Fruit fly (Drosophila melanogaster) whole organism, embryonic: ENCODE data around the gene CG2663.

Source experiments
- Atf3 ChIP-seq: fragments of 200-800 bp; sonication (Bioruptor generic); optimal IDR thresholded peaks from 3 replicates; lab custom pipeline; 2016; ENCODE audit warnings: missing biosample characterization, missing genetic modification characterization
- Atf6 ChIP-seq: fragments of 200-800 bp; sonication (Bioruptor generic); IDR thresholded peaks from 2 replicates; pipeline ENCODE4 v1.3.6; 2022; ENCODE audit warnings: missing biosample characterization, missing genetic modification characterization
- B-H1 ChIP-seq: fragments of 200-800 bp; sonication (Bioruptor generic); IDR thresholded peaks from 3 replicates; pipeline ENCODE4 v1.3.6; 2022; ENCODE audit warnings: missing biosample characterization, missing genetic modification characterization
- CG10209 ChIP-seq: fragments of 200-800 bp; sonication (Bioruptor generic); optimal IDR thresholded peaks from 3 replicates; lab custom pipeline; 2017; ENCODE audit warnings: missing biosample characterization, mild to moderate bottlenecking, missing genetic modification characterization, missing genetic modification reagents
- CG10267 ChIP-seq: fragments of 200-800 bp; sonication (Bioruptor generic); optimal IDR thresholded peaks from 2 replicates; lab custom pipeline; 2018; ENCODE audit warnings: missing biosample characterization, mild to moderate bottlenecking, missing genetic modification characterization, moderate library complexity
- CG12071 ChIP-seq: fragments of 200-800 bp; sonication (Bioruptor generic); optimal IDR thresholded peaks from 3 replicates; lab custom pipeline; 2018; ENCODE audit warnings: missing biosample characterization, mild to moderate bottlenecking, missing genetic modification characterization
- CG14667 ChIP-seq: fragments of 200-800 bp; sonication (Bioruptor generic); IDR thresholded peaks from 2 replicates; pipeline ENCODE4 v1.3.6; 2022; ENCODE audit warnings: missing biosample characterization, missing genetic modification characterization
- CG14860 ChIP-seq: fragments of 200-800 bp; sonication (Bioruptor generic); IDR thresholded peaks from 3 replicates; pipeline ENCODE4 v1.3.6; 2022; ENCODE audit warnings: missing biosample characterization, missing genetic modification characterization; ENCODE audit not compliant: partially characterized antibody
- CG15696 ChIP-seq: fragments of 200-800 bp; sonication (Bioruptor generic); optimal IDR thresholded peaks from 2 replicates; lab custom pipeline; 2019; ENCODE audit warnings: missing biosample characterization, mild to moderate bottlenecking, missing genetic modification characterization, moderate library complexity
- CG3281 ChIP-seq: fragments of 200-800 bp; sonication (Bioruptor generic); optimal IDR thresholded peaks from 3 replicates; lab custom pipeline; 2017; ENCODE audit warnings: missing biosample characterization, mild to moderate bottlenecking, missing genetic modification characterization
- CG34422 ChIP-seq: fragments of 200-800 bp; sonication (Bioruptor generic); IDR thresholded peaks from 3 replicates; pipeline ENCODE4 v1.3.6; 2022; ENCODE audit warnings: missing biosample characterization, missing genetic modification characterization
- CG42726 ChIP-seq: fragments of 200-800 bp; sonication (Bioruptor generic); IDR thresholded peaks from 2 replicates; pipeline ENCODE4 v1.3.6; 2022; ENCODE audit warnings: missing biosample characterization, missing genetic modification characterization; ENCODE audit not compliant: partially characterized antibody
- CG8478 ChIP-seq: fragments of >200 bp; optimal IDR thresholded peaks from 2 replicates; lab custom pipeline; 2018
- CHES-1-like ChIP-seq: fragments of 200-800 bp; sonication (Bioruptor generic); optimal IDR thresholded peaks from 2 replicates; lab custom pipeline; 2016; ENCODE audit warnings: missing biosample characterization, missing genetic modification characterization
- E2f2 ChIP-seq: fragments of 200-800 bp; sonication (Bioruptor generic); IDR thresholded peaks from 2 replicates; pipeline ENCODE4 v1.3.6; 2022; ENCODE audit warnings: missing biosample characterization, missing genetic modification characterization
- Fer2 ChIP-seq: fragments of 200-800 bp; sonication (Bioruptor generic); optimal IDR thresholded peaks from 2 replicates; lab custom pipeline; 2018; ENCODE audit warnings: missing biosample characterization, mild to moderate bottlenecking, missing genetic modification characterization, moderate library complexity
- GATAe ChIP-seq: fragments of 200-800 bp; sonication (Bioruptor generic); conservative IDR thresholded peaks from 2 replicates; pipeline ENCODE4 v1.3.6; 2022; ENCODE audit warnings: missing biosample characterization, missing genetic modification characterization
- HLH4C ChIP-seq: fragments of 200-800 bp; sonication (Bioruptor generic); IDR thresholded peaks from 3 replicates; pipeline ENCODE4 v1.3.6; 2022; ENCODE audit warnings: missing biosample characterization, missing genetic modification characterization; ENCODE audit not compliant: partially characterized antibody
- Lpt ChIP-seq: fragments of >200 bp; optimal IDR thresholded peaks from 2 replicates; lab custom pipeline; 2018; ENCODE audit warnings: missing biosample characterization, missing genetic modification characterization
- Med ChIP-seq: fragments of 200-800 bp; sonication (Bioruptor generic); peaks from one replicate; lab custom pipeline; 2016; ENCODE audit warnings: missing biosample characterization, missing genetic modification characterization, mild to moderate bottlenecking, inconsistent platforms, moderate library complexity
- Oli ChIP-seq: fragments of 200-800 bp; sonication (Bioruptor generic); optimal IDR thresholded peaks from 2 replicates; lab custom pipeline; 2018; ENCODE audit warnings: missing biosample characterization, mild to moderate bottlenecking, missing genetic modification characterization, moderate library complexity
- Pdp1 ChIP-seq, 2 experiments: fragments of 200-800 bp; sonication (Bioruptor generic); optimal IDR thresholded peaks; 3 replicates each; lab custom pipeline; 2016; ENCODE audit warnings: missing biosample characterization in 2 of 2, missing genetic modification characterization in 2 of 2, mild to moderate bottlenecking in 1 of 2, moderate library complexity in 1 of 2
- Scr ChIP-seq: fragments of 200-800 bp; sonication (Bioruptor generic); IDR thresholded peaks from 2 replicates; pipeline ENCODE4 v1.3.6; 2022; ENCODE audit warnings: missing biosample characterization, missing genetic modification characterization; ENCODE audit not compliant: partially characterized antibody
- abd-A ChIP-seq: fragments of 200-800 bp; sonication (Bioruptor generic); optimal IDR thresholded peaks from 3 replicates; lab custom pipeline; 2019; ENCODE audit warnings: missing biosample characterization, mild to moderate bottlenecking, missing genetic modification characterization, moderate library complexity
- exex ChIP-seq: fragments of 200-800 bp; sonication (Bioruptor generic); optimal IDR thresholded peaks from 4 replicates; lab custom pipeline; 2018; ENCODE audit warnings: missing biosample characterization, mild to moderate bottlenecking, missing genetic modification characterization, moderate library complexity
- grau ChIP-seq: fragments of 200-800 bp; optimal IDR thresholded peaks from 3 replicates; lab custom pipeline; 2019; ENCODE audit warnings: missing biosample characterization, mild to moderate bottlenecking, missing genetic modification characterization, moderate library complexity
- her ChIP-seq: fragments of 200-800 bp; sonication (Bioruptor generic); optimal IDR thresholded peaks from 2 replicates; lab custom pipeline; 2016; ENCODE audit warnings: missing biosample characterization, missing genetic modification characterization
- mirr ChIP-seq: fragments of 200-800 bp; sonication (Bioruptor generic); optimal IDR thresholded peaks from 3 replicates; lab custom pipeline; 2018; ENCODE audit warnings: missing biosample characterization, mild to moderate bottlenecking, missing genetic modification characterization
- nom ChIP-seq: fragments of 200-800 bp; sonication (Bioruptor generic); optimal IDR thresholded peaks from 2 replicates; lab custom pipeline; 2017; ENCODE audit warnings: missing biosample characterization, missing genetic modification characterization, mild to moderate bottlenecking, moderate library complexity, missing genetic modification reagents
- onecut ChIP-seq: fragments of 200-800 bp; sonication (Bioruptor generic); IDR thresholded peaks from 2 replicates; pipeline ENCODE4 v1.3.6; 2022; ENCODE audit warnings: missing biosample characterization, missing genetic modification characterization
- otp ChIP-seq: fragments of 200-800 bp; sonication (Bioruptor generic); IDR thresholded peaks from 3 replicates; pipeline ENCODE4, ENCODE4 v1.3.6; 2022; ENCODE audit warnings: missing biosample characterization, missing genetic modification characterization
- pfk ChIP-seq: fragments of 200-800 bp; sonication (Bioruptor generic); optimal IDR thresholded peaks from 2 replicates; lab custom pipeline; 2018; ENCODE audit warnings: missing biosample characterization, mild to moderate bottlenecking, missing genetic modification characterization, moderate library complexity
- prd ChIP-seq, 3 experiments: fragments of >200 bp in 2 of 3; fragments of 200-800 bp in 1 of 3; sonication (Bioruptor generic) in 1 of 3; optimal IDR thresholded peaks in 2 of 3; IDR thresholded peaks in 1 of 3; 2 replicates in 2 of 3; 3 replicates in 1 of 3; pipeline versions ENCODE4 v1.3.6 to Lab custom; 2017 to 2022; ENCODE audit warnings: missing biosample characterization in 1 of 3, missing genetic modification characterization in 1 of 3
- sc ChIP-seq, 3 experiments: fragments of >200 bp in 2 of 3; fragments of 200-800 bp in 1 of 3; sonication (Bioruptor generic) in 1 of 3; optimal IDR thresholded peaks; 2 replicates in 2 of 3; 3 replicates in 1 of 3; lab custom pipeline; 2017; ENCODE audit warnings: mild to moderate bottlenecking in 1 of 3, missing biosample characterization in 1 of 3, missing genetic modification characterization in 1 of 3, missing genetic modification reagents in 1 of 3
- sug ChIP-seq: fragments of 200-800 bp; optimal IDR thresholded peaks from 2 replicates; lab custom pipeline; 2019; ENCODE audit warnings: missing biosample characterization, mild to moderate bottlenecking, missing genetic modification characterization, moderate library complexity
- ttk ChIP-seq: fragments of 200-800 bp; sonication (Bioruptor generic); IDR thresholded peaks from 2 replicates; pipeline ENCODE4 v2.1.2; 2022; ENCODE audit warnings: missing biosample characterization, missing genetic modification characterization
- z ChIP-seq: fragments of 200-800 bp; sonication (Bioruptor generic); IDR thresholded peaks from 3 replicates; pipeline ENCODE4 v1.3.6; 2022; ENCODE audit warnings: missing biosample characterization, missing genetic modification characterization

Gene CG2663

dm6 chr3R:5412987-5413386, 9.1 kb upstream of the CG2663 start (continued):
- TF ChIP-seq CG14667 (GFP tag; lab: Robert Waterston, UW): no peak
- peak; percentile 24; the same call in 1 of the 2 replicates for TF ChIP-seq Atf6 (GFP tag; lab: Robert Waterston, UW)
- TF ChIP-seq CG3281: peak; percentile 61

dm6 chr3R:5412306-5412705, 8.4 kb upstream of the CG2663 start, which contains the start of gene Orco:
Gene Orco (minus strand): TSS chr3R:5412406.
- TF ChIP-seq CG8478 (no peak), onecut (GFP tag; lab: Robert Waterston, UW) (peak; percentile 77), CG34422 (GFP tag; lab: Robert Waterston, UW) (0 out of 3 replicates have a peak, but pooled peaks have one; percentile 24), prd (optimal IDR thresholded peaks at IDR 0.05; lab: Kevin White, UChicago) (no peak), prd (GFP tag; IDR thresholded peaks at IDR 0.05; lab: Robert Waterston, UW) (0 out of 3 replicates have a peak, but pooled peaks have one; percentile 5), abd-A (tag; lab: Kevin White, UChicago) (peak; percentile 45)

- TF ChIP-seq CG10209 (GFP tag; lab: Kevin White, UChicago): no peak
- TF ChIP-seq Scr (GFP tag; lab: Robert Waterston, UW): no peak
- no peak for TF ChIP-seq sug (tag; lab: Kevin White, UChicago)
- no peak for TF ChIP-seq B-H1 (GFP tag; lab: Robert Waterston, UW)
- no peak for TF ChIP-seq nom (GFP tag; lab: Kevin White, UChicago)
- TF ChIP-seq CHES-1-like: no peak
- TF ChIP-seq, all 482 proteins: peak for 0
Observed at dm6 chr3R:5399096-5399495, 4.8 kb downstream of the CG2663 start, which contains the start of gene Or83a. Gene Or83a (minus strand): TSS chr3R:5399196.

- no peak for TF ChIP-seq Atf3 (GFP tag; lab: Kevin White, UChicago)
- no peak for TF ChIP-seq CG42726 (GFP tag; lab: Robert Waterston, UW)
- peak; percentile 58 for TF ChIP-seq Med
- TF ChIP-seq pfk (GFP tag; lab: Kevin White, UChicago): no peak
- TF ChIP-seq ttk (GFP tag; lab: Robert Waterston, UW): no peak
- TF ChIP-seq CG10267 (tag; lab: Kevin White, UChicago): no peak
- TF ChIP-seq CG14860 (GFP tag; lab: Robert Waterston, UW): no peak
- TF ChIP-seq HLH4C (GFP tag; lab: Robert Waterston, UW): no peak
- TF ChIP-seq z: no peak
- TF ChIP-seq Lpt (GFP tag; lab: Kevin White, UChicago): no peak
- no peak for TF ChIP-seq CG15696
- peak in 1 of 2 experiments; percentile 17 for TF ChIP-seq Pdp1 (GFP tag; optimal IDR thresholded peaks at IDR 0.05; lab: Kevin White, UChicago)
- TF ChIP-seq Fer2: no peak
- TF ChIP-seq GATAe (GFP tag; lab: Robert Waterston, UW): peak; percentile 49
- TF ChIP-seq grau (tag; lab: Kevin White, UChicago): no peak
- TF ChIP-seq sc (optimal IDR thresholded peaks at IDR 0.05; lab: Kevin White, UChicago): no peak
- no peak for TF ChIP-seq sc (GFP tag; optimal IDR thresholded peaks at IDR 0.05; lab: Kevin White, UChicago)
- no peak for TF ChIP-seq E2f2 (GFP tag; lab: Robert Waterston, UW)
- no peak for TF ChIP-seq Oli (tag; lab: Kevin White, UChicago)
- TF ChIP-seq otp: no peak
- peak; percentile 10 for TF ChIP-seq mirr
- no peak for TF ChIP-seq her
- TF ChIP-seq CG12071 (GFP tag; lab: Kevin White, UChicago): no peak
- TF ChIP-seq exex (tag; lab: Kevin White, UChicago): peak; percentile 66
Observed at dm6 chr3R:5395210-5395609, 8.7 kb downstream of the CG2663 start.
